Worm (Caenorhabditis elegans) whole organism, young adult: Measurements from ENCODE around the gene T22C8.1.

Experiments
- B0261.1 ChIP-seq: sonication (generic microtip); optimal IDR thresholded peaks from 2 replicates; lab custom pipeline; 2016; ENCODE audit warnings: mild to moderate bottlenecking, missing genetic modification characterization, moderate library complexity, missing compliant biosample characterization
- D2030.7 ChIP-seq: fragments of 200-800 bp; sonication (Bioruptor generic); IDR thresholded peaks from 2 replicates; pipeline ENCODE4 v1.3.6; 2022; ENCODE audit warnings: missing genetic modification reagents, missing genetic modification characterization, missing compliant biosample characterization
- F22D6.2 ChIP-seq: sonication (generic microtip); optimal IDR thresholded peaks from 2 replicates; lab custom pipeline; 2016; ENCODE audit warnings: mild to moderate bottlenecking, missing genetic modification characterization, missing compliant biosample characterization
- F49E8.2 ChIP-seq: sonication (generic microtip); optimal IDR thresholded peaks from 3 replicates; lab custom pipeline; 2017; ENCODE audit warnings: missing genetic modification characterization, mild to moderate bottlenecking, missing compliant biosample characterization, antibody characterized with exemption, moderate library complexity; ENCODE audit not compliant: insufficient read depth
- K11D2.4 ChIP-seq: fragments of 200-800 bp; sonication (Bioruptor generic); IDR thresholded peaks from 2 replicates; pipeline ENCODE4 v1.3.6; 2022; ENCODE audit warnings: missing genetic modification reagents, missing genetic modification characterization, missing compliant biosample characterization
- Y56A3A.18 ChIP-seq: fragments of 200-800 bp; sonication (Bioruptor generic); IDR thresholded peaks from 2 replicates; pipeline ENCODE4 v1.3.6; 2022; ENCODE audit warnings: missing genetic modification reagents, missing genetic modification characterization, missing compliant biosample characterization
- Y67H2A.10 ChIP-seq: fragments of 200-800 bp; sonication (Bioruptor generic); conservative IDR thresholded peaks from 2 replicates; pipeline ENCODE4 v1.3.6; 2022; ENCODE audit warnings: missing genetic modification reagents, missing genetic modification characterization, missing compliant biosample characterization
- Y79H2A.3 ChIP-seq: fragments of 200-800 bp; sonication (Bioruptor generic); conservative IDR thresholded peaks from 2 replicates; pipeline ENCODE4 v1.3.6; 2022; ENCODE audit warnings: missing genetic modification reagents, missing genetic modification characterization, missing compliant biosample characterization
- Y95B8A.8 ChIP-seq: fragments of 200-800 bp; sonication (Bioruptor generic); IDR thresholded peaks from 2 replicates; pipeline ENCODE4 v1.3.6; 2022; ENCODE audit warnings: missing genetic modification reagents, missing genetic modification characterization, missing compliant biosample characterization
- ZK185.1 ChIP-seq: sonication (generic microtip); optimal IDR thresholded peaks from 2 replicates; lab custom pipeline; 2016; ENCODE audit warnings: mild to moderate bottlenecking, missing genetic modification characterization, missing compliant biosample characterization; ENCODE audit not compliant: poor library complexity, severe bottlenecking
- aptf-3 ChIP-seq: fragments of 200-800 bp; sonication (Bioruptor generic); IDR thresholded peaks from 2 replicates; pipeline ENCODE4 v1.3.6; 2022; ENCODE audit warnings: missing genetic modification characterization, missing compliant biosample characterization
- atf-7 ChIP-seq: sonication (generic microtip); optimal IDR thresholded peaks from 2 replicates; lab custom pipeline; 2017; ENCODE audit warnings: mild to moderate bottlenecking, missing genetic modification characterization, missing compliant biosample characterization
- bed-1 ChIP-seq: fragments of 200-800 bp; sonication (Bioruptor generic); IDR thresholded peaks from 2 replicates; pipeline ENCODE4 v1.3.6; 2022; ENCODE audit warnings: missing genetic modification reagents, missing genetic modification characterization, missing compliant biosample characterization
- bed-2 ChIP-seq: fragments of 200-800 bp; sonication (Bioruptor generic); IDR thresholded peaks from 2 replicates; pipeline ENCODE4 v1.3.6; 2022; ENCODE audit warnings: missing genetic modification reagents, missing genetic modification characterization, missing compliant biosample characterization
- cebp-2 ChIP-seq: fragments of 200-800 bp; sonication (Bioruptor generic); IDR thresholded peaks from 2 replicates; pipeline ENCODE4 v1.3.6; 2022; ENCODE audit warnings: missing genetic modification characterization, missing compliant biosample characterization
- dpl-1 ChIP-seq: fragments of 150-350 bp; optimal IDR thresholded peaks from 2 replicates; lab custom pipeline; 2014; ENCODE audit warnings: missing biosample characterization, missing genetic modification reagents, missing genetic modification characterization
- ekl-4 ChIP-seq: fragments of 200-800 bp; sonication (Bioruptor generic); IDR thresholded peaks from 2 replicates; pipeline ENCODE4 v1.3.6; 2022; ENCODE audit warnings: missing genetic modification reagents, missing genetic modification characterization, missing compliant biosample characterization
- ets-4 ChIP-seq: fragments of 200-800 bp; sonication (Bioruptor generic); optimal IDR thresholded peaks from 2 replicates; lab custom pipeline; 2018; ENCODE audit warnings: mild to moderate bottlenecking, missing genetic modification characterization, missing compliant biosample characterization
- gei-17 ChIP-seq: fragments of 200-800 bp; sonication (Bioruptor generic); optimal IDR thresholded peaks from 2 replicates; lab custom pipeline; 2018; ENCODE audit warnings: mild to moderate bottlenecking, missing genetic modification characterization, missing compliant biosample characterization
- hmg-1.2 ChIP-seq: fragments of 200-800 bp; sonication (Bioruptor generic); IDR thresholded peaks from 2 replicates; pipeline ENCODE4 v1.3.6; 2022; ENCODE audit warnings: missing genetic modification reagents, missing genetic modification characterization, missing compliant biosample characterization
- hmg-20 ChIP-seq: fragments of 200-800 bp; sonication (Bioruptor generic); IDR thresholded peaks from 2 replicates; pipeline ENCODE4 v1.3.6; 2022; ENCODE audit warnings: missing genetic modification reagents, missing genetic modification characterization, missing compliant biosample characterization
- lin-35 ChIP-seq, 3 experiments: fragments of 150-350 bp in 2 of 3; sonication (generic microtip) in 1 of 3; optimal IDR thresholded peaks; 2 replicates each; lab custom pipeline; 2014 to 2018; ENCODE audit warnings: missing biosample characterization in 3 of 3, missing genetic modification characterization in 3 of 3, missing genetic modification reagents in 3 of 3
- lir-1 ChIP-seq: fragments of 200-800 bp; sonication (Bioruptor generic); conservative IDR thresholded peaks from 2 replicates; pipeline ENCODE4 v1.3.6; 2022; ENCODE audit warnings: missing genetic modification reagents, missing genetic modification characterization, missing compliant biosample characterization
- madf-6 ChIP-seq: fragments of 200-800 bp; sonication (Bioruptor generic); IDR thresholded peaks from 2 replicates; pipeline ENCODE4 v1.3.6; 2022; ENCODE audit warnings: missing genetic modification reagents, missing genetic modification characterization, missing compliant biosample characterization
- madf-8 ChIP-seq: fragments of 200-800 bp; sonication (Bioruptor generic); conservative IDR thresholded peaks from 2 replicates; pipeline ENCODE4 v1.3.6; 2022; ENCODE audit warnings: missing genetic modification reagents, missing genetic modification characterization, missing compliant biosample characterization
- nfya-1 ChIP-seq: sonication (generic microtip); optimal IDR thresholded peaks from 2 replicates; lab custom pipeline; 2017; ENCODE audit warnings: antibody characterized with exemption, missing compliant biosample characterization, missing genetic modification characterization, borderline replicate concordance; ENCODE audit not compliant: insufficient read depth
- nfya-2 ChIP-seq: fragments of 200-800 bp; sonication (Bioruptor generic); IDR thresholded peaks from 2 replicates; pipeline ENCODE4 v1.3.6; 2022; ENCODE audit warnings: missing genetic modification reagents, missing genetic modification characterization, missing compliant biosample characterization
- nfyb-1 ChIP-seq: fragments of 200-800 bp; sonication (Bioruptor generic); IDR thresholded peaks from 2 replicates; pipeline ENCODE4 v1.3.6; 2022; ENCODE audit warnings: missing genetic modification reagents, missing genetic modification characterization, missing compliant biosample characterization
- nhr-120 ChIP-seq: fragments of 200-800 bp; sonication (Bioruptor generic); IDR thresholded peaks from 2 replicates; pipeline ENCODE4 v1.3.6; 2022; ENCODE audit warnings: missing genetic modification characterization, missing compliant biosample characterization
- nhr-80 ChIP-seq: sonication (generic microtip); optimal IDR thresholded peaks from 2 replicates; lab custom pipeline; 2016; ENCODE audit warnings: missing genetic modification characterization, missing compliant biosample characterization
- pha-4 ChIP-seq: fragments of 150-350 bp; sonication (generic microtip); optimal IDR thresholded peaks from 2 replicates; lab custom pipeline; 2014; ENCODE audit warnings: missing biosample characterization, missing genetic modification reagents, missing genetic modification characterization
- rec-8 ChIP-seq, 2 experiments: sonication (generic microtip); optimal IDR thresholded peaks; 2 replicates each; lab custom pipeline; 2016; ENCODE audit warnings: mild to moderate bottlenecking in 2 of 2, missing genetic modification characterization in 2 of 2, missing genetic modification reagents in 2 of 2, missing genotype in 2 of 2, missing biosample characterization in 1 of 2, missing compliant biosample characterization in 1 of 2, moderate library complexity in 1 of 2
- repo-1 ChIP-seq: sonication (generic microtip); optimal IDR thresholded peaks from 2 replicates; lab custom pipeline; 2017; ENCODE audit warnings: mild to moderate bottlenecking, missing genetic modification characterization, missing compliant biosample characterization
- sea-2 ChIP-seq: fragments of 200-800 bp; sonication (Bioruptor generic); IDR thresholded peaks from 2 replicates; pipeline ENCODE4 v1.3.6; 2022; ENCODE audit warnings: missing genetic modification characterization, missing compliant biosample characterization
- snpc-3.4 ChIP-seq: sonication (generic microtip); optimal IDR thresholded peaks from 2 replicates; lab custom pipeline; 2017; ENCODE audit warnings: missing genetic modification characterization, mild to moderate bottlenecking, missing compliant biosample characterization, antibody characterized with exemption, moderate library complexity, missing genotype, missing genetic modification reagents
- snpc-4 ChIP-seq, 5 experiments: fragments of 150-350 bp in 1 of 5; sonication (generic microtip) in 4 of 5; optimal IDR thresholded peaks; 2 replicates each; lab custom pipeline; 2014 to 2018; ENCODE audit warnings: missing genetic modification characterization in 5 of 5, missing biosample characterization in 3 of 5, antibody characterized with exemption in 2 of 5, mild to moderate bottlenecking in 2 of 5, missing compliant biosample characterization in 2 of 5, missing genotype in 2 of 5, moderate library complexity in 2 of 5, missing genetic modification reagents in 1 of 5
- somi-1 ChIP-seq: fragments of 200-800 bp; sonication (Bioruptor generic); optimal IDR thresholded peaks from 2 replicates; lab custom pipeline; 2018; ENCODE audit warnings: mild to moderate bottlenecking, missing genetic modification characterization, missing compliant biosample characterization
- sptf-2 ChIP-seq: fragments of 200-800 bp; sonication (Bioruptor generic); optimal IDR thresholded peaks from 2 replicates; lab custom pipeline; 2018; ENCODE audit warnings: mild to moderate bottlenecking, missing genetic modification characterization, missing compliant biosample characterization
- tlf-1 ChIP-seq: fragments of 200-800 bp; sonication (Bioruptor generic); optimal IDR thresholded peaks from 2 replicates; lab custom pipeline; 2018; ENCODE audit warnings: mild to moderate bottlenecking, missing genetic modification characterization, missing compliant biosample characterization
- unc-130 ChIP-seq: sonication (generic microtip); optimal IDR thresholded peaks from 2 replicates; lab custom pipeline; 2016; ENCODE audit warnings: missing genetic modification reagents, missing genetic modification characterization, missing compliant biosample characterization
- unc-62 ChIP-seq: fragments of 150-350 bp; optimal IDR thresholded peaks from 2 replicates; lab custom pipeline; 2014; ENCODE audit warnings: missing biosample characterization, missing genetic modification reagents, missing genetic modification characterization
- xnd-1 ChIP-seq: sonication (generic microtip); optimal IDR thresholded peaks from 2 replicates; lab custom pipeline; 2016; ENCODE audit warnings: missing genotype, missing genetic modification reagents, missing genetic modification characterization, missing compliant biosample characterization
- zfh-2 ChIP-seq: fragments of 200-800 bp; sonication (Bioruptor generic); conservative IDR thresholded peaks from 2 replicates; pipeline ENCODE4 v1.3.6; 2022; ENCODE audit warnings: missing genetic modification reagents, missing genetic modification characterization, missing compliant biosample characterization
- zim-3 ChIP-seq: sonication (generic microtip); optimal IDR thresholded peaks from 2 replicates; lab custom pipeline; 2017; ENCODE audit warnings: mild to moderate bottlenecking, missing genetic modification characterization, moderate library complexity, missing compliant biosample characterization
- ztf-18 ChIP-seq: sonication (generic microtip); optimal IDR thresholded peaks from 2 replicates; lab custom pipeline; 2016; ENCODE audit warnings: missing genotype, mild to moderate bottlenecking, missing genetic modification characterization, missing compliant biosample characterization
- ztf-25 ChIP-seq: fragments of 200-800 bp; sonication (Bioruptor generic); IDR thresholded peaks from 2 replicates; pipeline ENCODE4 v1.3.6; 2022; ENCODE audit warnings: missing genetic modification reagents, missing genetic modification characterization, missing compliant biosample characterization

Gene T22C8.1

ce11 chrII:8566039-8566438, 46.5 kb upstream of the T22C8.1 start, which contains the start of gene stc-1 (continued):
- TF ChIP-seq tlf-1 (GFP tag; lab: Kevin White, UChicago) (no peak), ZK185.1 (tag; lab: Kevin White, UChicago) (peak; percentile 30), Y95B8A.8 (GFP tag; lab: Robert Waterston, UW) (no peak), D2030.7 (GFP tag; lab: Robert Waterston, UW) (no peak), repo-1 (tag; lab: Kevin White, UChicago) (peak; percentile 17), hmg-20 (no peak), nfya-1 (tag; lab: Kevin White, UChicago) (no peak), Y67H2A.10 (GFP tag; lab: Robert Waterston, UW) (no peak), lin-35 (GFP tag; optimal IDR thresholded peaks at IDR 0.05; lab: Kevin White, UChicago) (peak in 1 of 3 experiments; percentile 2), bed-1 (GFP tag; lab: Robert Waterston, UW) (no peak), ztf-18 (tag; lab: Kevin White, UChicago) (no peak), Y56A3A.18 (GFP tag; lab: Robert Waterston, UW) (no peak), unc-62 (GFP tag; lab: Kevin White, UChicago) (no peak), K11D2.4 (GFP tag; lab: Robert Waterston, UW) (no peak), madf-8 (GFP tag; lab: Robert Waterston, UW) (no peak), B0261.1 (tag; lab: Kevin White, UChicago) (no peak), dpl-1 (no peak), somi-1 (GFP tag; lab: Kevin White, UChicago) (no peak), ekl-4 (GFP tag; lab: Robert Waterston, UW) (no peak), unc-130 (GFP tag; lab: Kevin White, UChicago) (no peak), ztf-25 (GFP tag; lab: Robert Waterston, UW) (no peak), F49E8.2 (tag; lab: Kevin White, UChicago) (no peak), sptf-2 (GFP tag; lab: Kevin White, UChicago) (no peak), zim-3 (tag; lab: Kevin White, UChicago) (no peak)

DNA sequence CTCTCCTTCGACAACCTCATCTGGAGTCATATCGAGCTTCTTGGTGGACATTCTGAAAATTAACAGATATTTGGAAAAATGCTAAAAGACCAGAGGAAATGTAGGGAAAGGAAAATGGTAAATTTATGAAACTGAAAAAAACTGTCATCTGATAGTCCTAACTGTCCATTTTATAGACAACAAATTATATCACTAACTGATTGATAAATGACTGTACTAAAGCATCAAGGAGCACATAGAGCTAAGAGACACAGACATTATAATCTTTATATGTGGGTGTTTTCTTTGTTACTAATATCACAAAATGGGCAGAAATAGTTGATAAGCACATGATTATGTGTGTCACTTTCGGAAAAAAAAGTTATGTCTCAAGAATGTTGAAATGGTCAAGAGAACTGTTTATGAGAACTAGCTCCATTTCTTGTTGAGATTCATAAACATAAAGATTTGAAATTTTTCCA, 45.7 kb upstream of the T22C8.1 start, which contains the start of gene F54C9.3:
Gene F54C9.3 (minus strand): TSS at position 51 of the 461 bp plus-strand sequence.
- TF ChIP-seq nfya-2 (GFP tag; lab: Robert Waterston, UW), result no peak
- TF ChIP-seq madf-6 (GFP tag; lab: Robert Waterston, UW), result no peak
- no peak for TF ChIP-seq hmg-20
- TF ChIP-seq lin-35 (GFP tag; optimal IDR thresholded peaks at IDR 0.05; lab: Kevin White, UChicago), result no peak
- TF ChIP-seq gei-17, result no peak
- TF ChIP-seq hmg-1.2 (GFP tag; lab: Robert Waterston, UW), result peak; percentile 44; the same call in 1 of the 2 replicates
- TF ChIP-seq snpc-3.4 (tag; lab: Kevin White, UChicago), result no peak
- no peak; the same call in 1 of the 2 replicates for TF ChIP-seq nfyb-1 (GFP tag; lab: Robert Waterston, UW)
- peak; percentile 93 for TF ChIP-seq nhr-80 (tag; lab: Kevin White, UChicago)
- no peak for TF ChIP-seq Y79H2A.3 (GFP tag; lab: Robert Waterston, UW)
- no peak for TF ChIP-seq xnd-1 (tag; lab: Kevin White, UChicago)
- TF ChIP-seq unc-62 (GFP tag; lab: Kevin White, UChicago), result peak; percentile 66
- TF ChIP-seq tlf-1 (GFP tag; lab: Kevin White, UChicago), result no peak
- no peak for TF ChIP-seq atf-7 (tag; lab: Kevin White, UChicago)
- no peak for TF ChIP-seq bed-1 (GFP tag; lab: Robert Waterston, UW)
- TF ChIP-seq aptf-3, result no peak
- TF ChIP-seq F22D6.2 (tag; lab: Kevin White, UChicago), result no peak
- no peak for TF ChIP-seq snpc-4 (GFP tag; optimal IDR thresholded peaks at IDR 0.05; lab: Kevin White, UChicago)
- no peak for TF ChIP-seq snpc-4 (tag; optimal IDR thresholded peaks at IDR 0.05; lab: Kevin White, UChicago)
- no peak for TF ChIP-seq sea-2 (GFP tag; lab: Robert Waterston, UW)
- no peak for TF ChIP-seq nhr-120 (GFP tag; lab: Robert Waterston, UW)
- no peak for TF ChIP-seq zfh-2 (GFP tag; lab: Robert Waterston, UW)
- no peak for TF ChIP-seq bed-2 (GFP tag; lab: Robert Waterston, UW)
- no peak for TF ChIP-seq cebp-2 (GFP tag; lab: Robert Waterston, UW)
- no peak for TF ChIP-seq lir-1 (GFP tag; lab: Robert Waterston, UW)
- TF ChIP-seq dpl-1, result no peak
- TF ChIP-seq pha-4 (tag; lab: Kevin White, UChicago), result no peak
- peak; percentile 7 for TF ChIP-seq ets-4 (GFP tag; lab: Kevin White, UChicago)
- no peak for TF ChIP-seq repo-1 (tag; lab: Kevin White, UChicago)
- TF ChIP-seq rec-8 (tag; optimal IDR thresholded peaks at IDR 0.05; lab: Kevin White, UChicago), result no peak
